Fruit fly (Drosophila melanogaster): ENCODE results near the gene CG1239.

CG1239 gene

dm6 chr3R:5742278-5743196, 9.2 kb downstream of the CG1239 start, which contains the start of the genes Sym and Madm (continued):
- TF ChIP-seq Oli (tag; optimal IDR thresholded peaks at IDR 0.05), result no peak
- TF ChIP-seq C15 (GFP tag; IDR thresholded peaks at IDR 0.05), result no peak
- TF ChIP-seq Neu2 (GFP tag; optimal IDR thresholded peaks at IDR 0.05; ENCODE audit: borderline replicate concordance), result peak; percentile 7
- peak; percentile 73 for TF ChIP-seq sd (tag; optimal IDR thresholded peaks at IDR 0.05)
- TF ChIP-seq CG4360 (GFP tag; IDR thresholded peaks at IDR 0.05), result no peak
- peak; percentile 86 for TF ChIP-seq cg (GFP tag; optimal IDR thresholded peaks at IDR 0.05)
- no peak for TF ChIP-seq Sox102F (GFP tag; optimal IDR thresholded peaks at IDR 0.05)
- TF ChIP-seq CG30020 (tag; optimal IDR thresholded peaks at IDR 0.05), result peak; percentile 71
- no peak for TF ChIP-seq CG13123 (GFP tag; optimal IDR thresholded peaks at IDR 0.05)
- TF ChIP-seq hbn (GFP tag; IDR thresholded peaks at IDR 0.05; ENCODE audit: partially characterized antibody), result peak; percentile 69
- TF ChIP-seq sima (GFP tag; optimal IDR thresholded peaks at IDR 0.05), result no peak
- peak; percentile 44; the same call in 1 of the 2 replicates for TF ChIP-seq E2f2 (GFP tag; IDR thresholded peaks at IDR 0.05)
- TF ChIP-seq dimm (GFP tag; IDR thresholded peaks at IDR 0.05), result no peak
- no peak for TF ChIP-seq tup (GFP tag; optimal IDR thresholded peaks at IDR 0.05)
- no peak for TF ChIP-seq sc (optimal IDR thresholded peaks at IDR 0.05)
- no peak for TF ChIP-seq sc (GFP tag; optimal IDR thresholded peaks at IDR 0.05)
- TF ChIP-seq pzg (GFP tag; optimal IDR thresholded peaks at IDR 0.05), result peak; percentile 66
- no peak for TF ChIP-seq ci (GFP tag; IDR thresholded peaks at IDR 0.05)
- TF ChIP-seq z (GFP tag; IDR thresholded peaks at IDR 0.05), result no peak
- peak; percentile 54 for TF ChIP-seq CG18599 (GFP tag; optimal IDR thresholded peaks at IDR 0.05)
- peak; percentile 22 for TF ChIP-seq scrt (GFP tag; optimal IDR thresholded peaks at IDR 0.05)
- peak; percentile 33 for TF ChIP-seq CG9817 (tag; optimal IDR thresholded peaks at IDR 0.05)
- no peak for TF ChIP-seq CG6175 (GFP tag; IDR thresholded peaks at IDR 0.05)
- peak; percentile 4 for TF ChIP-seq CG12942 (GFP tag; optimal IDR thresholded peaks at IDR 0.05)
- TF ChIP-seq br (optimal IDR thresholded peaks at IDR 0.05), result no peak
- TF ChIP-seq tin (GFP tag; optimal IDR thresholded peaks at IDR 0.05), result peak; percentile 40
- TF ChIP-seq vvl (GFP tag; IDR thresholded peaks at IDR 0.05), result no peak; the same call in 1 of the 2 replicates
- 0 out of 2 replicates have a peak, but pooled peaks have one; percentile 20 for TF ChIP-seq CG14441 (GFP tag; IDR thresholded peaks at IDR 0.05)
- TF ChIP-seq fd102C (GFP tag; optimal IDR thresholded peaks at IDR 0.05), result no peak
- TF ChIP-seq CG43689 (GFP tag; IDR thresholded peaks at IDR 0.05), result no peak
- TF ChIP-seq hkb (optimal IDR thresholded peaks at IDR 0.05), result no peak
- no peak for TF ChIP-seq hkb (GFP tag; IDR thresholded peaks at IDR 0.05)
- TF ChIP-seq sens-2 (GFP tag; IDR thresholded peaks at IDR 0.05), result no peak
- no peak for TF ChIP-seq Deaf1 (tag; optimal IDR thresholded peaks at IDR 0.05)
- peak; percentile 19 for TF ChIP-seq Antp (GFP tag; optimal IDR thresholded peaks at IDR 0.05)
- TF ChIP-seq gce (GFP tag; IDR thresholded peaks at IDR 0.05), result no peak
- no peak for TF ChIP-seq croc (GFP tag; conservative IDR thresholded peaks at IDR 0.05)
- no peak for TF ChIP-seq prd (optimal IDR thresholded peaks at IDR 0.05)
- peak; percentile 72 for TF ChIP-seq prd (GFP tag; IDR thresholded peaks at IDR 0.05)
- peak; percentile 29 for TF ChIP-seq cato (GFP tag; optimal IDR thresholded peaks at IDR 0.05; ENCODE audit: borderline replicate concordance)
- peak; percentile 95 for TF ChIP-seq CG2116 (GFP tag; optimal IDR thresholded peaks at IDR 0.05)
- TF ChIP-seq H15 (GFP tag; IDR thresholded peaks at IDR 0.05), result no peak; the same call in 2 of the 3 replicates
- no peak for TF ChIP-seq disco-r (GFP tag; optimal IDR thresholded peaks at IDR 0.05)
- no peak for TF ChIP-seq CG3726 (GFP tag; IDR thresholded peaks at IDR 0.05)
- peak; percentile 94 for TF ChIP-seq sens (GFP tag)
- peak; percentile 17 for TF ChIP-seq ERR (GFP tag; optimal IDR thresholded peaks at IDR 0.05)
- no peak for TF ChIP-seq CG3163 (GFP tag; optimal IDR thresholded peaks at IDR 0.05)
- TF ChIP-seq tll (GFP tag; optimal IDR thresholded peaks at IDR 0.05), result peak in 1 of 2 experiments; percentile 39
- peak; percentile 89 for TF ChIP-seq Sry-δ (GFP tag; optimal IDR thresholded peaks at IDR 0.05)
- TF ChIP-seq toy (GFP tag; IDR thresholded peaks at IDR 0.05), result no peak
